Fruit fly (Drosophila melanogaster) whole organism, pupa: ENCODE results near the gene kar.

Source experiments
- CG10348 ChIP-seq: fragments of 200-800 bp; sonication (Bioruptor generic); IDR thresholded peaks from 2 replicates; pipeline ENCODE4 v1.3.6; 2022; ENCODE audit warnings: missing biosample characterization, missing genetic modification characterization
- CG12605 ChIP-seq: fragments of 200-800 bp; sonication (Bioruptor generic); IDR thresholded peaks from 2 replicates; pipeline ENCODE4 v1.3.6; 2022; ENCODE audit warnings: missing biosample characterization, missing genetic modification characterization
- CG13204 ChIP-seq: fragments of 200-800 bp; sonication (Bioruptor generic); optimal IDR thresholded peaks from 2 replicates; lab custom pipeline; 2018; ENCODE audit warnings: missing biosample characterization, mild to moderate bottlenecking, missing genetic modification characterization, moderate library complexity
- CG14655 ChIP-seq: fragments of 200-800 bp; sonication (Bioruptor generic); optimal IDR thresholded peaks from 3 replicates; lab custom pipeline; 2017; ENCODE audit warnings: mild to moderate bottlenecking, missing biosample characterization, missing genetic modification reagents, missing genetic modification characterization
- CG15710 ChIP-seq: fragments of 200-800 bp; sonication (Bioruptor generic); optimal IDR thresholded peaks from 2 replicates; lab custom pipeline; 2018; ENCODE audit warnings: missing biosample characterization, mild to moderate bottlenecking, missing genetic modification characterization, moderate library complexity
- CG17806 ChIP-seq: fragments of 200-800 bp; sonication (Bioruptor generic); optimal IDR thresholded peaks from 2 replicates; lab custom pipeline; 2018; ENCODE audit warnings: missing biosample characterization, mild to moderate bottlenecking, missing genetic modification characterization, moderate library complexity
- CG32121 ChIP-seq: fragments of 200-800 bp; sonication (Bioruptor generic); IDR thresholded peaks from 2 replicates; pipeline ENCODE4 v1.3.6; 2022; ENCODE audit warnings: missing biosample characterization, missing genetic modification characterization
- CG34367 ChIP-seq: fragments of 200-800 bp; sonication (Bioruptor generic); optimal IDR thresholded peaks from 2 replicates; lab custom pipeline; 2018; ENCODE audit warnings: missing biosample characterization, mild to moderate bottlenecking, missing genetic modification characterization
- CG4496 ChIP-seq: fragments of 200-800 bp; sonication (Bioruptor generic); IDR thresholded peaks from 3 replicates; pipeline ENCODE4 v1.3.6; 2022; ENCODE audit warnings: missing biosample characterization, missing genetic modification characterization
- CG8159 ChIP-seq: fragments of 200-800 bp; sonication (Bioruptor generic); optimal IDR thresholded peaks from 3 replicates; lab custom pipeline; 2018; ENCODE audit warnings: missing biosample characterization, mild to moderate bottlenecking, missing genetic modification characterization, moderate library complexity
- CG8301 ChIP-seq: fragments of 200-800 bp; sonication (Bioruptor generic); optimal IDR thresholded peaks from 2 replicates; lab custom pipeline; 2018; ENCODE audit warnings: missing biosample characterization, mild to moderate bottlenecking, missing genetic modification characterization
- CG9948 ChIP-seq: fragments of 200-800 bp; sonication (Bioruptor generic); optimal IDR thresholded peaks from 2 replicates; lab custom pipeline; 2018; ENCODE audit warnings: missing biosample characterization, mild to moderate bottlenecking, missing genetic modification characterization, moderate library complexity
- D1 ChIP-seq: fragments of 200-800 bp; sonication (Bioruptor generic); optimal IDR thresholded peaks from 2 replicates; lab custom pipeline; 2018; ENCODE audit warnings: missing biosample characterization, mild to moderate bottlenecking, missing genetic modification characterization, moderate library complexity
- EcR ChIP-seq: fragments of 200-800 bp; sonication (Bioruptor generic); optimal IDR thresholded peaks from 3 replicates; lab custom pipeline; 2019; ENCODE audit warnings: missing biosample characterization, missing genetic modification characterization, mild to moderate bottlenecking, moderate library complexity, missing genetic modification reagents
- Ets98B ChIP-seq: fragments of 200-800 bp; sonication (Bioruptor generic); IDR thresholded peaks from 2 replicates; pipeline ENCODE4 v1.3.6; 2022; ENCODE audit warnings: missing biosample characterization, missing genetic modification characterization
- Pif1A ChIP-seq: fragments of 200-800 bp; sonication (Bioruptor generic); optimal IDR thresholded peaks from 3 replicates; lab custom pipeline; 2016; ENCODE audit warnings: missing biosample characterization, missing genetic modification characterization
- Pif1B ChIP-seq: fragments of 200-800 bp; sonication (Bioruptor generic); optimal IDR thresholded peaks from 3 replicates; lab custom pipeline; 2016; ENCODE audit warnings: missing biosample characterization, missing genetic modification characterization
- Snoo ChIP-seq: fragments of 200-800 bp; sonication (Bioruptor generic); optimal IDR thresholded peaks from 3 replicates; lab custom pipeline; 2017; ENCODE audit warnings: missing biosample characterization, mild to moderate bottlenecking, missing genetic modification characterization, inconsistent platforms
- fd96Ca ChIP-seq: fragments of 200-800 bp; sonication (Bioruptor generic); IDR thresholded peaks from 3 replicates; pipeline ENCODE4 v1.3.6; 2022; ENCODE audit warnings: missing biosample characterization, missing genetic modification characterization
- gl ChIP-seq: fragments of 200-800 bp; sonication (Bioruptor generic); optimal IDR thresholded peaks from 2 replicates; lab custom pipeline; 2018; ENCODE audit warnings: missing biosample characterization, mild to moderate bottlenecking, missing genetic modification characterization
- rn ChIP-seq: fragments of 200-800 bp; sonication (Bioruptor generic); IDR thresholded peaks from 2 replicates; pipeline ENCODE4 v1.3.6; 2022; ENCODE audit warnings: missing biosample characterization, missing genetic modification characterization

kar gene

DNA sequence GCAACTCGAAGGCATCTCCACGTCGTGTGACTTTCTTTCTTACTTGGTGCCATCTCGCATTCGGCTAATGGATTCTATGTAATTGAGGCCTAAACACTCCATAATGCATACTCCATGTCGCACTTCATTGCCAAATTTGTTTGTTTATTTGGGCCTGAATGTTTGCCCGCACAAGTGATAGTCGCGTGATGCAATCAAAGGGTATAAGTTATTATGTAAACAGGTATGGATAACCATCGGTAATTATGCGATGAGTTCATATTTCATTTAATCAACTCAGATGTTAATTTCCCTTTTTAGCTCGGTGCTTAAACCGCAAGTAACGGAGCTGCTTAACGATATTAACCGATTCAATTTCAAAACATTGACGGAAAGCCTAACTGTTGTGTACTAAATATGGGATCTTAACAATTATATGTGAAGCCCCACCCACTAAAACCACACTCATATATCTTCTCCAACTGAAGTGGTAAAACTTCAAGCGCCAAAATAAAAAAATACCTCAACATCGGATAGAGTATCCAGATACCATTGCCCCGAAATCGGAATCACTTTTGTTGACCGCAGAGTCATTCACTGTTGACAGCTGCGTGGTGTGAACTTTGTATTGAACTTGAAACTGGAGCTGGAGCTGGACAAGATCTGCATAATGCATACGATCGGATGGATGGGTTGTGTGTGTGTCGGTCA is 44.4 kb downstream of the kar start:
- TF ChIP-seq CG8159 (tag; lab: Kevin White, UChicago) (peak; percentile 9), CG4496 (GFP tag; lab: Robert Waterston, UW) (no peak), CG15710 (tag; lab: Kevin White, UChicago) (no peak), gl (no peak), Pif1A (GFP tag; lab: Kevin White, UChicago) (peak; percentile 27), EcR (GFP tag; lab: Kevin White, UChicago) (peak; percentile 61)

DNA sequence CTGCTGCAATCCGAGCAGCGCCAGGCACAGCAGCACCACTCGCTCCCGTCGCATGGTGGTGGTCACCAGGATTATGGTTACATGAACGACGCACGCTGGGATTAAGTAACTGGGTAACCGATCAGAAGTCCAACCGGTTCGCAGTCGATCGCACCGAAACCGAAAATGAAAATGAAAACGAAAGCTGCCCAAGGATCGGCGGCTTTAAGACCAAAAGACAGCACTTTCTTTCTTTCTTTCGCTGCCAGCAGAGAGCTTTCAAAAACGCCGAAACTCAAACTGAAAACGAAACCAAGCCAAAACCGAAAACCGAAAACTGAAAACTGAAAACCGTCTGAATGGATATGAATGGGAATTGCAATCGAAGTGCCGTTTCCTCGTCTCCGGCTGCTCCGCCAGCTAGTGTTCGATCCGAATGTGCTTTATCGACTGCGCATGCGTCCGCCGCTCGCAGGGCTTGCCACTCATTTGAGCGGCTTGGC is 47.1 kb downstream of the kar start, which contains the start of gene CG6753:
TSS of gene CG6753 (minus strand) at position 432 of the 482 bp plus-strand sequence.
- TF ChIP-seq rn (GFP tag; lab: Robert Waterston, UW) (no peak), CG4496 (GFP tag; lab: Robert Waterston, UW) (no peak), CG15710 (tag; lab: Kevin White, UChicago) (no peak), CG13204 (GFP tag; lab: Kevin White, UChicago) (no peak), Pif1A (GFP tag; lab: Kevin White, UChicago) (no peak)

DNA sequence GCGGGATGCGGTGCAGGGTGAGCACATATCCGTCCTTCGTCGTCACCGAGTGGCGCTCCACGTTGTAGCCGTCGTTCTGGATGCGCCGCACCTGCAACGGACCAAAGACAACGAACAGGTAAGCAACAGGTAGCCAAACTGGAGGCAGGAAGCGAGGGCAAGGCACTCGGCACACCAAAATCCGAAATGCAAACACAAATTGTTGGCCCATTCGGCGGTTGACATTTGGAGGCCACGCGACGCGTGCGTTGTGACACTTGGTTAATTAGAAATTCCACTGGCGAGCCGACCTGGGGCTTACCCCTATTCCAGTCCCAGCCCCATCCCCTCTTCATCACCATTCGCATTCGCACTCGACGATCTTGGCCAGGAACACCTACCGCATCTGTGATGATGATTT is 47.5 kb downstream of the kar start:
- TF ChIP-seq CG15710 (tag; lab: Kevin White, UChicago) (no peak), CG10348 (no peak), fd96Ca (GFP tag; lab: Robert Waterston, UW) (no peak), Pif1B (GFP tag; lab: Kevin White, UChicago) (no peak), CG32121 (GFP tag; lab: Robert Waterston, UW) (no peak), CG8301 (tag; lab: Kevin White, UChicago) (no peak), Snoo (no peak), EcR (GFP tag; lab: Kevin White, UChicago) (no peak), CG8159 (tag; lab: Kevin White, UChicago) (no peak)
- TF ChIP-seq, all 21 proteins: peak for 0

DNA sequence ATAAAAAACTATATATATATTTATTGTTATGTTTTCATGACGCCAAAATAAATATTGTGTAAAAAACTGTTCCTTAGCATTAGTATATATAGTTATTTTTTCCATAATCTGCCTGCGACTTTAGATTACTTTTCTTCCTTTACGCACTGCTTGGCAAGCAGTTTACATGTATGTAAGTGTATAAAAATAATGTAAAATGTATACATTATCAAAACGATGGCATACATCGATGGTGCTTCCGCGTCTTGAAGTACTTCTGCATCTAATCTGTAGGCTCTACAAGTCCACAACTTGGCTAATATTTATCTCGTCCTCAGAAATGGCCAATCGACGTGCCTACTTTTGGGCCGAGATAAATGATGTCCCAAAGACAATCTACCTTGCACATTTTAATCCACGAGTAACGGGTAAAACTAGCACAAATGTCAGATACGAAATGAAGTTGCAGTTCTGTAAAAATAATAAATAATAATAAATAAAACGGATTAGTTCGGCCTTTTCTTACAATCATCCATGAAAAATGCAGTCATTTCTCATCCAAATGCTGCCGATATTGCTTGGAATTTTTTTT is 51.1 kb downstream of the kar start, which contains the start of gene CG11608:
TSS of gene CG11608 (plus strand) at position 521 of the 571 bp plus-strand sequence.
- TF ChIP-seq gl (no peak), CG14655 (GFP tag; lab: Kevin White, UChicago) (no peak), CG32121 (GFP tag; lab: Robert Waterston, UW) (no peak), Ets98B (GFP tag; lab: Robert Waterston, UW) (no peak), CG8301 (tag; lab: Kevin White, UChicago) (no peak), rn (GFP tag; lab: Robert Waterston, UW) (no peak), fd96Ca (GFP tag; lab: Robert Waterston, UW) (no peak), Snoo (no peak), CG12605 (no peak), CG9948 (tag; lab: Kevin White, UChicago) (no peak), CG13204 (GFP tag; lab: Kevin White, UChicago) (no peak), CG10348 (no peak), EcR (GFP tag; lab: Kevin White, UChicago) (no peak), CG8159 (tag; lab: Kevin White, UChicago) (no peak)

DNA sequence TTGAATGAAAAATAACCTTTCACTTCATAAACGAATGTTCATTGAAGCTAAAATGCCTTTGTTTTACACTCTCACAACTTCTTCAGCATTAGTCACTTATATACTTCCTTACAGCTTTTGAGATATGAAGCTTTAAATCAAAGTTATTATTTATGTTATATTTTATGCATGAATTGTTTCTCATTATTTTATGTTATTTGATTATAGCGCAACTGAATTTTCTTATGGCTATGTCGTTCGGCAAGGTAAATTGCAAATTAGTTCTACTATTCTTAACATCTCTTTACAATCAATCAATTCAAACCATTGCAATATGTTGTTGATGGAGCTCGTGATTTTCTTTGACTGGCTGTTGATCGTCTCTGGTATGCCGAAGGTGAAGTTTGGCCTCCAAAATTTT is 52.9 kb downstream of the kar start, which contains the start of gene CG11600:
TSS of gene CG11600 (plus strand) at position 301 of the 400 bp plus-strand sequence.
- TF ChIP-seq Pif1B (GFP tag; lab: Kevin White, UChicago) (no peak), D1 (tag; lab: Kevin White, UChicago) (no peak), CG15710 (tag; lab: Kevin White, UChicago) (no peak), EcR (GFP tag; lab: Kevin White, UChicago) (no peak), CG4496 (GFP tag; lab: Robert Waterston, UW) (no peak), CG14655 (GFP tag; lab: Kevin White, UChicago) (no peak), CG13204 (GFP tag; lab: Kevin White, UChicago) (no peak), CG12605 (no peak), CG32121 (GFP tag; lab: Robert Waterston, UW) (no peak)

DNA sequence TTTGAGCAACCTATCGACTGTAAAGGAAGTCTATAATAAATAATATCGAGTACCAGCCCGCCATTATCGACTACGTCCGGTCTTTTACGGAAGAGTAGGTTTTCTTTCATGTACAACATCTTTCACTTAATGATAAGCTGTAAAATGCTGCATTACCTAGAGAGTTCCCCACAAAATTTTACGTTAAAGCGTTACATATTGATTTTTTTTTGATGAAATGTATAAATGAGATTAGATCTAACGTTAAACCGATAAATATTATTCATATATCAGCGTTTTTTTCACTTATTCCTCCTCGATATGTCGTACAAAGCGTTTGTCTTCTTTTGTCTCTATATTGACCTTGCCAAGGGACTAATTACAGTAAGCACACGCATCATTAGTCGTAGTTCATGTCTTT is 54.5 kb downstream of the kar start, which contains the start of gene CG11598:
TSS of gene CG11598 (plus strand) at position 301 of the 400 bp plus-strand sequence.
- TF ChIP-seq EcR (GFP tag; lab: Kevin White, UChicago): no peak
- no peak for TF ChIP-seq fd96Ca (GFP tag; lab: Robert Waterston, UW)

DNA sequence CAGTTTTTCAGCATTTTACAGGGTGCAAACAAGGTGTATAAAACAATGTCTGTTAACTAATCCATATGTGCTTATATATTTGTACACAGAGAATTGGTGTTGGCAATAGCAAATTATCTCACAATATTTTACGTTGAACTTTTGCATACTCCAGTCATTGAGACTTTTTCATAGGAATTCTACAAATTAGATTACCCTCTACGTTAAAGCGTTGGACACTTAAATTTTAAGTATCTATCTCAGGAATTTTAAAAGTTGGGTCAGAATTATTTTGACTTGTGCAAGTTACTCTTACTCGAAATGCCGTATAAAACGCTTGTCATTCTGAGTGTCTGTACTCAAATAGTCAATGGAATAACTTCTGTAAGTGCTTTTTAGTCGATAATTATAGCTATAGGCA is 56.1 kb downstream of the kar start, which contains the start of gene CG18530:
TSS of gene CG18530 (plus strand) at position 301 of the 400 bp plus-strand sequence.
- no peak for TF ChIP-seq CG9948 (tag; lab: Kevin White, UChicago)
- TF ChIP-seq CG15710 (tag; lab: Kevin White, UChicago): no peak
- TF ChIP-seq D1 (tag; lab: Kevin White, UChicago): no peak
- no peak for TF ChIP-seq CG10348
- TF ChIP-seq CG14655 (GFP tag; lab: Kevin White, UChicago): no peak
- no peak for TF ChIP-seq CG4496 (GFP tag; lab: Robert Waterston, UW)
- no peak for TF ChIP-seq EcR (GFP tag; lab: Kevin White, UChicago)
- no peak for TF ChIP-seq CG13204 (GFP tag; lab: Kevin White, UChicago)
- no peak for TF ChIP-seq CG8301 (tag; lab: Kevin White, UChicago)
- TF ChIP-seq Pif1A (GFP tag; lab: Kevin White, UChicago): no peak
- no peak for TF ChIP-seq gl
- TF ChIP-seq Snoo: no peak
- no peak for TF ChIP-seq Ets98B (GFP tag; lab: Robert Waterston, UW)
- TF ChIP-seq CG34367 (tag; lab: Kevin White, UChicago): no peak
- TF ChIP-seq CG8159 (tag; lab: Kevin White, UChicago): no peak
- TF ChIP-seq CG17806 (tag; lab: Kevin White, UChicago): no peak
- TF ChIP-seq CG12605: no peak
- no peak for TF ChIP-seq rn (GFP tag; lab: Robert Waterston, UW)
- TF ChIP-seq Pif1B (GFP tag; lab: Kevin White, UChicago): no peak
- no peak for TF ChIP-seq CG32121 (GFP tag; lab: Robert Waterston, UW)
